Worm (Caenorhabditis elegans) whole organism, young adult: ENCODE results near the gene col-158.

Experiments used
- B0035.1 ChIP-seq: sonication (generic microtip); optimal IDR thresholded peaks from 2 replicates; lab custom pipeline; 2016; ENCODE audit warnings: missing genetic modification characterization, mild to moderate bottlenecking, missing compliant biosample characterization, missing genotype, missing genetic modification reagents
- C17E4.6 ChIP-seq: fragments of 200-800 bp; sonication (Bioruptor generic); IDR thresholded peaks from 2 replicates; pipeline ENCODE4 v1.3.6; 2022; ENCODE audit warnings: missing genetic modification reagents, missing genetic modification characterization, missing compliant biosample characterization
- F10E7.11 ChIP-seq: sonication (generic microtip); optimal IDR thresholded peaks from 2 replicates; lab custom pipeline; 2017; ENCODE audit warnings: mild to moderate bottlenecking, missing genetic modification characterization, moderate library complexity, missing compliant biosample characterization
- F22D6.2 ChIP-seq: sonication (generic microtip); optimal IDR thresholded peaks from 2 replicates; lab custom pipeline; 2016; ENCODE audit warnings: mild to moderate bottlenecking, missing genetic modification characterization, missing compliant biosample characterization
- F33H1.4 ChIP-seq: fragments of 200-800 bp; sonication (Bioruptor generic); IDR thresholded peaks from 2 replicates; pipeline ENCODE4 v1.3.6; 2022; ENCODE audit warnings: missing genetic modification reagents, missing genetic modification characterization, missing compliant biosample characterization
- F37B4.10 ChIP-seq: fragments of 200-800 bp; sonication (Bioruptor generic); IDR thresholded peaks from 2 replicates; pipeline ENCODE4 v1.3.6; 2022; ENCODE audit warnings: missing genetic modification characterization, missing compliant biosample characterization
- F39B2.1 ChIP-seq: fragments of 200-800 bp; sonication (Bioruptor generic); IDR thresholded peaks from 2 replicates; pipeline ENCODE4 v1.3.6; 2022; ENCODE audit warnings: missing genetic modification reagents, missing genetic modification characterization, missing compliant biosample characterization
- F52B5.7 ChIP-seq: sonication (generic microtip); optimal IDR thresholded peaks from 2 replicates; lab custom pipeline; 2016; ENCODE audit warnings: mild to moderate bottlenecking, missing genetic modification characterization, missing compliant biosample characterization
- F57A8.1 ChIP-seq: fragments of 200-800 bp; sonication (Bioruptor generic); optimal IDR thresholded peaks from 2 replicates; lab custom pipeline; 2018; ENCODE audit warnings: mild to moderate bottlenecking, missing genetic modification characterization, moderate library complexity, missing compliant biosample characterization
- F57C9.4 ChIP-seq: sonication (generic microtip); optimal IDR thresholded peaks from 2 replicates; lab custom pipeline; 2017; ENCODE audit warnings: mild to moderate bottlenecking, missing genetic modification characterization, missing compliant biosample characterization
- K11D2.4 ChIP-seq: fragments of 200-800 bp; sonication (Bioruptor generic); IDR thresholded peaks from 2 replicates; pipeline ENCODE4 v1.3.6; 2022; ENCODE audit warnings: missing genetic modification reagents, missing genetic modification characterization, missing compliant biosample characterization
- K12H6.12 ChIP-seq: fragments of 200-800 bp; sonication (Bioruptor generic); optimal IDR thresholded peaks from 2 replicates; lab custom pipeline; 2018; ENCODE audit warnings: mild to moderate bottlenecking, missing genetic modification characterization, missing compliant biosample characterization
- Y53F4B.3 ChIP-seq: fragments of 200-800 bp; sonication (Bioruptor generic); IDR thresholded peaks from 2 replicates; pipeline ENCODE4 v1.3.6; 2022; ENCODE audit warnings: missing genetic modification reagents, missing genetic modification characterization, missing compliant biosample characterization
- Y53G8AR.9 ChIP-seq: fragments of 200-800 bp; sonication (Bioruptor generic); conservative IDR thresholded peaks from 2 replicates; pipeline ENCODE4 v1.3.6; 2022; ENCODE audit warnings: missing genetic modification reagents, missing genetic modification characterization, missing compliant biosample characterization
- Y67H2A.10 ChIP-seq: fragments of 200-800 bp; sonication (Bioruptor generic); conservative IDR thresholded peaks from 2 replicates; pipeline ENCODE4 v1.3.6; 2022; ENCODE audit warnings: missing genetic modification reagents, missing genetic modification characterization, missing compliant biosample characterization
- Y95B8A.8 ChIP-seq: fragments of 200-800 bp; sonication (Bioruptor generic); IDR thresholded peaks from 2 replicates; pipeline ENCODE4 v1.3.6; 2022; ENCODE audit warnings: missing genetic modification reagents, missing genetic modification characterization, missing compliant biosample characterization
- akir-1 ChIP-seq: fragments of 200-800 bp; sonication (Bioruptor generic); optimal IDR thresholded peaks from 2 replicates; lab custom pipeline; 2018; ENCODE audit warnings: mild to moderate bottlenecking, missing genetic modification characterization, moderate library complexity, missing compliant biosample characterization
- bed-1 ChIP-seq: fragments of 200-800 bp; sonication (Bioruptor generic); IDR thresholded peaks from 2 replicates; pipeline ENCODE4 v1.3.6; 2022; ENCODE audit warnings: missing genetic modification reagents, missing genetic modification characterization, missing compliant biosample characterization
- cebp-2 ChIP-seq: fragments of 200-800 bp; sonication (Bioruptor generic); IDR thresholded peaks from 2 replicates; pipeline ENCODE4 v1.3.6; 2022; ENCODE audit warnings: missing genetic modification characterization, missing compliant biosample characterization
- ceh-40 ChIP-seq: fragments of 200-800 bp; sonication (Bioruptor generic); IDR thresholded peaks from 2 replicates; pipeline ENCODE4 v1.3.6; 2022; ENCODE audit warnings: missing genetic modification characterization, missing compliant biosample characterization
- ceh-58 ChIP-seq: fragments of 200-800 bp; sonication (Bioruptor generic); IDR thresholded peaks from 2 replicates; pipeline ENCODE4 v1.3.6; 2022; ENCODE audit warnings: missing genetic modification characterization, missing compliant biosample characterization
- ceh-79 ChIP-seq: sonication (generic microtip); optimal IDR thresholded peaks from 2 replicates; lab custom pipeline; 2017; ENCODE audit warnings: mild to moderate bottlenecking, missing genetic modification characterization, missing compliant biosample characterization
- dpl-1 ChIP-seq: fragments of 150-350 bp; optimal IDR thresholded peaks from 2 replicates; lab custom pipeline; 2014; ENCODE audit warnings: missing biosample characterization, missing genetic modification reagents, missing genetic modification characterization
- egl-44 ChIP-seq: fragments of 200-800 bp; sonication (Bioruptor generic); IDR thresholded peaks from 2 replicates; pipeline ENCODE4 v1.3.6; 2022; ENCODE audit warnings: missing genetic modification reagents, missing genetic modification characterization, missing compliant biosample characterization
- ekl-4 ChIP-seq: fragments of 200-800 bp; sonication (Bioruptor generic); IDR thresholded peaks from 2 replicates; pipeline ENCODE4 v1.3.6; 2022; ENCODE audit warnings: missing genetic modification reagents, missing genetic modification characterization, missing compliant biosample characterization
- fkh-3 ChIP-seq: sonication (generic microtip); optimal IDR thresholded peaks from 2 replicates; lab custom pipeline; 2016; ENCODE audit warnings: mild to moderate bottlenecking, missing genetic modification characterization, missing compliant biosample characterization
- hlh-26 ChIP-seq: fragments of 200-800 bp; sonication (Bioruptor generic); conservative IDR thresholded peaks from 2 replicates; pipeline ENCODE4 v1.3.6; 2022; ENCODE audit warnings: missing genetic modification reagents, missing genetic modification characterization, missing compliant biosample characterization
- hmg-1.2 ChIP-seq: fragments of 200-800 bp; sonication (Bioruptor generic); IDR thresholded peaks from 2 replicates; pipeline ENCODE4 v1.3.6; 2022; ENCODE audit warnings: missing genetic modification reagents, missing genetic modification characterization, missing compliant biosample characterization
- lag-1 ChIP-seq: fragments of 200-800 bp; sonication (Bioruptor generic); IDR thresholded peaks from 2 replicates; pipeline ENCODE4 v1.3.6; 2022; ENCODE audit warnings: missing genetic modification reagents, missing genetic modification characterization, missing compliant biosample characterization
- lin-54 ChIP-seq: fragments of 200-800 bp; sonication (Bioruptor generic); optimal IDR thresholded peaks from 2 replicates; lab custom pipeline; 2018; ENCODE audit warnings: mild to moderate bottlenecking, missing genetic modification characterization, missing compliant biosample characterization
- lir-1 ChIP-seq: fragments of 200-800 bp; sonication (Bioruptor generic); conservative IDR thresholded peaks from 2 replicates; pipeline ENCODE4 v1.3.6; 2022; ENCODE audit warnings: missing genetic modification reagents, missing genetic modification characterization, missing compliant biosample characterization
- lsl-1 ChIP-seq: fragments of 200-800 bp; sonication (Bioruptor generic); optimal IDR thresholded peaks from 2 replicates; lab custom pipeline; 2018; ENCODE audit warnings: mild to moderate bottlenecking, missing genetic modification characterization, moderate library complexity, missing compliant biosample characterization
- lsy-27 ChIP-seq: sonication (generic microtip); optimal IDR thresholded peaks from 2 replicates; lab custom pipeline; 2017; ENCODE audit warnings: missing genetic modification characterization, mild to moderate bottlenecking, missing compliant biosample characterization, antibody characterized with exemption, missing genotype, borderline replicate concordance; ENCODE audit not compliant: insufficient read depth
- madf-10 ChIP-seq: sonication (generic microtip); optimal IDR thresholded peaks from 2 replicates; lab custom pipeline; 2016; ENCODE audit warnings: mild to moderate bottlenecking, missing genetic modification characterization, missing compliant biosample characterization
- mcd-1 ChIP-seq: fragments of 200-800 bp; sonication (Bioruptor generic); IDR thresholded peaks from 2 replicates; pipeline ENCODE4 v1.3.6; 2022; ENCODE audit warnings: missing genetic modification reagents, missing genetic modification characterization, missing compliant biosample characterization
- nfya-2 ChIP-seq: fragments of 200-800 bp; sonication (Bioruptor generic); IDR thresholded peaks from 2 replicates; pipeline ENCODE4 v1.3.6; 2022; ENCODE audit warnings: missing genetic modification reagents, missing genetic modification characterization, missing compliant biosample characterization
- nfyb-1 ChIP-seq: fragments of 200-800 bp; sonication (Bioruptor generic); IDR thresholded peaks from 2 replicates; pipeline ENCODE4 v1.3.6; 2022; ENCODE audit warnings: missing genetic modification reagents, missing genetic modification characterization, missing compliant biosample characterization
- nhr-179 ChIP-seq: sonication (generic microtip); optimal IDR thresholded peaks from 2 replicates; lab custom pipeline; 2016; ENCODE audit warnings: mild to moderate bottlenecking, missing genetic modification characterization, missing compliant biosample characterization
- rec-8 ChIP-seq, 2 experiments: sonication (generic microtip); optimal IDR thresholded peaks; 2 replicates each; lab custom pipeline; 2016; ENCODE audit warnings: mild to moderate bottlenecking in 2 of 2, missing genetic modification characterization in 2 of 2, missing genetic modification reagents in 2 of 2, missing genotype in 2 of 2, missing biosample characterization in 1 of 2, missing compliant biosample characterization in 1 of 2, moderate library complexity in 1 of 2
- snpc-1.3 ChIP-seq: sonication (generic microtip); optimal IDR thresholded peaks from 2 replicates; lab custom pipeline; 2017; ENCODE audit warnings: missing genetic modification characterization, mild to moderate bottlenecking, missing compliant biosample characterization, antibody characterized with exemption, moderate library complexity, missing genotype, missing genetic modification reagents; ENCODE audit not compliant: insufficient read depth
- snpc-4 ChIP-seq, 5 experiments: fragments of 150-350 bp in 1 of 5; sonication (generic microtip) in 4 of 5; optimal IDR thresholded peaks; 2 replicates each; lab custom pipeline; 2014 to 2018; ENCODE audit warnings: missing genetic modification characterization in 5 of 5, missing biosample characterization in 3 of 5, antibody characterized with exemption in 2 of 5, mild to moderate bottlenecking in 2 of 5, missing compliant biosample characterization in 2 of 5, missing genotype in 2 of 5, moderate library complexity in 2 of 5, missing genetic modification reagents in 1 of 5
- somi-1 ChIP-seq: fragments of 200-800 bp; sonication (Bioruptor generic); optimal IDR thresholded peaks from 2 replicates; lab custom pipeline; 2018; ENCODE audit warnings: mild to moderate bottlenecking, missing genetic modification characterization, missing compliant biosample characterization
- zim-3 ChIP-seq: sonication (generic microtip); optimal IDR thresholded peaks from 2 replicates; lab custom pipeline; 2017; ENCODE audit warnings: mild to moderate bottlenecking, missing genetic modification characterization, moderate library complexity, missing compliant biosample characterization
- ztf-18 ChIP-seq: sonication (generic microtip); optimal IDR thresholded peaks from 2 replicates; lab custom pipeline; 2016; ENCODE audit warnings: missing genotype, mild to moderate bottlenecking, missing genetic modification characterization, missing compliant biosample characterization
- ztf-3 ChIP-seq: fragments of 200-800 bp; sonication (Bioruptor generic); optimal IDR thresholded peaks from 2 replicates; lab custom pipeline; 2018; ENCODE audit warnings: mild to moderate bottlenecking, missing genetic modification characterization, missing compliant biosample characterization
- ztf-6 ChIP-seq: fragments of 200-800 bp; sonication (Bioruptor generic); IDR thresholded peaks from 2 replicates; pipeline ENCODE4 v1.3.6; 2022; ENCODE audit warnings: missing genetic modification reagents, missing genetic modification characterization, missing compliant biosample characterization

The col-158 gene

DNA sequence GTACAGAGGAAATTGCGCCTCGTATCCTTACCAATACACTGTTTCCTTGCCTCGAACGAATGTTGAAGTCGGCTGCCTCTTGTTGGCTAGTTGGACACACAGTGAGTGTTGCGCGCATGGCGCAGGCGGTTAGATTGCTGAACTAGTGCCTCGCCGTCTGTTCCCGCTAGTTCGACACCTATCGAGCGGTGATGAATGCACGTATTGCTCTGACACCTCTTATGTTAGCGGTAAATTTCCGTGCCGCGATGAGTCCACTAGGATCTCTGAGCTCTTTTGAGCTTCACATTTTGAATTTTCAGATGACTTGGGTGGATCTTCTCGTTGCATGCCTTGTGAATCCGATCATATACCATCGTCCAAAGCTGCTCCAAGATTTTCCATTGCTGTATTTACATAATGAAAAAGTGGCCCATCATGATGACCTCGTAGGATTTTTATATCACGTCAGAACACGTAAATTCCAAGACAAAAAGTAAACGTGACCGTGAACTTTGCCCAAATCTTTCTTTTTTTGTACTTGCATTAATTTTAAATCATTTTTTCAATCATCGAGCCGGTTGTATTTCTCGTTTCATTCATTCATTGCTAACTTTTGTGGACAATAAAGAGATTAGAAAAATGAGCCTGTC, 46.5 kb upstream of the col-158 start, which contains the start of gene F55A11.11 (continued):
- TF ChIP-seq ztf-18 (peak; percentile 81), Y53G8AR.9 (GFP tag; lab: Robert Waterston, UW) (peak; percentile 76), F37B4.10 (GFP tag; lab: Robert Waterston, UW) (0 out of 2 replicates have a peak, but pooled peaks have one; percentile 81), F39B2.1 (no peak), K11D2.4 (GFP tag; lab: Robert Waterston, UW) (peak; percentile 76), mcd-1 (GFP tag; lab: Robert Waterston, UW) (no peak; the same call in 1 of the 2 replicates), F10E7.11 (tag; lab: Kevin White, UChicago) (peak; percentile 78), madf-10 (tag; lab: Kevin White, UChicago) (peak; percentile 89), Y95B8A.8 (GFP tag; lab: Robert Waterston, UW) (peak; percentile 85; the same call in 1 of the 2 replicates), lir-1 (GFP tag; lab: Robert Waterston, UW) (peak; percentile 61), ztf-3 (GFP tag; lab: Kevin White, UChicago) (no peak), snpc-4 (GFP tag; optimal IDR thresholded peaks at IDR 0.05; lab: Kevin White, UChicago) (peak; percentile 82), snpc-4 (tag; optimal IDR thresholded peaks at IDR 0.05; lab: Kevin White, UChicago) (peak; percentile 25 to 83 (median 77)), bed-1 (GFP tag; lab: Robert Waterston, UW) (0 out of 2 replicates have a peak, but pooled peaks have one; percentile 42), dpl-1 (GFP tag; lab: Kevin White, UChicago) (no peak), lag-1 (GFP tag; lab: Robert Waterston, UW) (no peak), cebp-2 (peak; percentile 92), nfya-2 (0 out of 2 replicates have a peak, but pooled peaks have one; percentile 34), somi-1 (GFP tag; lab: Kevin White, UChicago) (peak; percentile 88), rec-8 (tag; optimal IDR thresholded peaks at IDR 0.05; lab: Kevin White, UChicago) (peak; percentile 91 to 96), hmg-1.2 (GFP tag; lab: Robert Waterston, UW) (peak; percentile 83), C17E4.6 (GFP tag; lab: Robert Waterston, UW) (no peak), ceh-40 (GFP tag; lab: Robert Waterston, UW) (peak; percentile 78; the same call in 1 of the 2 replicates), Y53F4B.3 (GFP tag; lab: Robert Waterston, UW) (peak; percentile 89), Y67H2A.10 (GFP tag; lab: Robert Waterston, UW) (0 out of 2 replicates have a peak, but pooled peaks have one; percentile 56), egl-44 (GFP tag; lab: Robert Waterston, UW) (peak; percentile 96), F22D6.2 (tag; lab: Kevin White, UChicago) (peak; percentile 63), hlh-26 (no peak), lin-54 (GFP tag; lab: Kevin White, UChicago) (peak; percentile 81), nfyb-1 (GFP tag; lab: Robert Waterston, UW) (peak; percentile 96), zim-3 (tag; lab: Kevin White, UChicago) (peak; percentile 97), lsl-1 (peak; percentile 72), nhr-179 (tag; lab: Kevin White, UChicago) (peak; percentile 48), ekl-4 (GFP tag; lab: Robert Waterston, UW) (peak; percentile 89), fkh-3 (peak; percentile 94), K12H6.12 (tag; lab: Kevin White, UChicago) (peak; percentile 79), F57A8.1 (GFP tag; lab: Kevin White, UChicago) (peak; percentile 74), ztf-6 (peak; percentile 84; the same call in 1 of the 2 replicates), F52B5.7 (tag; lab: Kevin White, UChicago) (peak; percentile 98), B0035.1 (tag; lab: Kevin White, UChicago) (peak; percentile 70), snpc-1.3 (tag; lab: Kevin White, UChicago) (peak; percentile 85), lsy-27 (tag; lab: Kevin White, UChicago) (peak; percentile 79), F57C9.4 (peak; percentile 44), ceh-79 (peak; percentile 82), akir-1 (GFP tag; lab: Kevin White, UChicago) (peak; percentile 86), ceh-58 (GFP tag; lab: Robert Waterston, UW) (0 out of 2 replicates have a peak, but pooled peaks have one; percentile 28), F33H1.4 (peak; percentile 61)
